Worm (Caenorhabditis elegans) whole organism, late embryonic: ENCODE data around the gene ZK1128.3.

Source experiments
- ceh-22 ChIP-seq: sonication (generic microtip); optimal IDR thresholded peaks from 2 replicates; lab custom pipeline; 2017; ENCODE audit warnings: missing biosample characterization, missing genetic modification characterization
- fkh-10 ChIP-seq: fragments of 150-350 bp; optimal IDR thresholded peaks from 2 replicates; lab custom pipeline; 2014; ENCODE audit warnings: missing biosample characterization, missing genetic modification reagents, missing genetic modification characterization
- hlh-15 ChIP-seq: sonication (generic microtip); optimal IDR thresholded peaks from 2 replicates; lab custom pipeline; 2016; ENCODE audit warnings: missing genetic modification characterization, missing compliant biosample characterization
- pha-4 ChIP-seq: fragments of 150-350 bp; optimal IDR thresholded peaks from 2 replicates; lab custom pipeline; 2018; ENCODE audit warnings: missing biosample characterization, missing genetic modification reagents, missing genetic modification characterization
- pqm-1 ChIP-seq: sonication (generic microtip); optimal IDR thresholded peaks from 2 replicates; lab custom pipeline; 2016; ENCODE audit warnings: missing genetic modification characterization, missing compliant biosample characterization
- tbx-2 ChIP-seq: sonication (generic microtip); optimal IDR thresholded peaks from 2 replicates; lab custom pipeline; 2016; ENCODE audit warnings: missing genetic modification characterization, missing compliant biosample characterization
- unc-42 ChIP-seq: sonication (generic microtip); optimal IDR thresholded peaks from 2 replicates; lab custom pipeline; 2016; ENCODE audit warnings: missing genotype, missing genetic modification characterization, missing compliant biosample characterization
- unc-55 ChIP-seq: sonication (generic microtip); optimal IDR thresholded peaks from 2 replicates; lab custom pipeline; 2017; ENCODE audit warnings: missing biosample characterization, missing genetic modification reagents, missing genetic modification characterization

- no peak for TF ChIP-seq ceh-22
- no peak for TF ChIP-seq pha-4 (tag; lab: Kevin White, UChicago)
- TF ChIP-seq hlh-15, result no peak
- no peak for TF ChIP-seq pqm-1 (tag; lab: Kevin White, UChicago)
- no peak for TF ChIP-seq unc-55 (GFP tag; lab: Kevin White, UChicago)
- TF ChIP-seq tbx-2 (tag; lab: Kevin White, UChicago), result no peak
- no peak for TF ChIP-seq unc-42 (tag; lab: Kevin White, UChicago)
- no peak for TF ChIP-seq fkh-10 (GFP tag; lab: Kevin White, UChicago)
These were observed 14.1 kb upstream of the ZK1128.3 start for ce11 chrIII:10132495-10133450.
